Fruit fly (Drosophila melanogaster): Measurements from ENCODE around the gene VhaM9.7-a.
A peak's percentile ranks its signal among the peaks of the same experiment; 100 is the strongest.

The VhaM9.7-a gene

dm6 chr3L:4270949-4271827 lies 8.7 kb downstream of the VhaM9.7-a start:
- TF ChIP-seq Snoo (tag; optimal IDR thresholded peaks at IDR 0.05): no peak
- peak; percentile 8 for TF ChIP-seq D1 (tag; optimal IDR thresholded peaks at IDR 0.05)
- peak; percentile 83 for TF ChIP-seq CG14655 (GFP tag; optimal IDR thresholded peaks at IDR 0.05)
- TF ChIP-seq CG17806 (tag; optimal IDR thresholded peaks at IDR 0.05): peak; percentile 33
- peak; percentile 33 for TF ChIP-seq CG8159 (tag; optimal IDR thresholded peaks at IDR 0.05)
- TF ChIP-seq CG32121 (GFP tag; IDR thresholded peaks at IDR 0.05): no peak
- no peak for TF ChIP-seq rn (GFP tag; IDR thresholded peaks at IDR 0.05)
- TF ChIP-seq CG4496 (GFP tag; IDR thresholded peaks at IDR 0.05): 0 out of 3 replicates have a peak, but pooled peaks have one; percentile 25
- peak; percentile 53 for TF ChIP-seq CG9948 (tag; optimal IDR thresholded peaks at IDR 0.05)
- TF ChIP-seq Ets98B (GFP tag; IDR thresholded peaks at IDR 0.05): no peak
- TF ChIP-seq Pif1B (GFP tag; optimal IDR thresholded peaks at IDR 0.05): no peak
- TF ChIP-seq fd96Ca (GFP tag; IDR thresholded peaks at IDR 0.05): no peak
- peak; percentile 6 for TF ChIP-seq CG15710 (tag; optimal IDR thresholded peaks at IDR 0.05)
- no peak for TF ChIP-seq CG13204 (GFP tag; optimal IDR thresholded peaks at IDR 0.05)
- TF ChIP-seq CG8301 (tag; optimal IDR thresholded peaks at IDR 0.05): peak; percentile 66
- TF ChIP-seq CG12605 (GFP tag; IDR thresholded peaks at IDR 0.05): no peak
- TF ChIP-seq EcR (GFP tag; optimal IDR thresholded peaks at IDR 0.05): peak; percentile 51

- TF ChIP-seq EcR (GFP tag; optimal IDR thresholded peaks at IDR 0.05) (peak; percentile 91), CG4496 (GFP tag; IDR thresholded peaks at IDR 0.05) (no peak)
These were observed 9.8 kb downstream of the VhaM9.7-a start for dm6 chr3L:4272167-4272773.

- TF ChIP-seq CG8301 (tag; optimal IDR thresholded peaks at IDR 0.05) (no peak), D1 (tag; optimal IDR thresholded peaks at IDR 0.05) (no peak), CG13204 (GFP tag; optimal IDR thresholded peaks at IDR 0.05) (no peak), CG9948 (tag; optimal IDR thresholded peaks at IDR 0.05) (no peak), Pif1A (GFP tag; optimal IDR thresholded peaks at IDR 0.05) (no peak), CG17806 (tag; optimal IDR thresholded peaks at IDR 0.05) (no peak), Snoo (tag; optimal IDR thresholded peaks at IDR 0.05) (no peak), gl (tag; optimal IDR thresholded peaks at IDR 0.05) (no peak), Ets98B (GFP tag; IDR thresholded peaks at IDR 0.05) (no peak), Pif1B (GFP tag; optimal IDR thresholded peaks at IDR 0.05) (no peak), CG10348 (GFP tag; IDR thresholded peaks at IDR 0.05) (no peak), CG15710 (tag; optimal IDR thresholded peaks at IDR 0.05) (no peak), CG32121 (GFP tag; IDR thresholded peaks at IDR 0.05) (no peak), EcR (GFP tag; optimal IDR thresholded peaks at IDR 0.05) (no peak)
These were observed 15.3 kb downstream of the VhaM9.7-a start, which contains the start of gene Ctl1 for dm6 chr3L:4277796-4278195. Gene Ctl1 (plus strand): TSS chr3L:4277962.

- TF ChIP-seq Ets98B (GFP tag; IDR thresholded peaks at IDR 0.05) (no peak), Pif1A (GFP tag; optimal IDR thresholded peaks at IDR 0.05) (no peak), CG4496 (GFP tag; IDR thresholded peaks at IDR 0.05) (0 out of 3 replicates have a peak, but pooled peaks have one; percentile 31), fd96Ca (GFP tag; IDR thresholded peaks at IDR 0.05) (no peak)
These were observed 20.1 kb downstream of the VhaM9.7-a start, which contains the start of gene CG11583 for dm6 chr3L:4282627-4283026. Gene CG11583 (minus strand): TSS chr3L:4282817.

dm6 chr3L:4283428-4284089 lies 21.1 kb downstream of the VhaM9.7-a start, which contains the start of the genes srw and CG1316:
Gene srw (minus strand): TSS chr3L:4283478.
Gene CG1316 (plus strand): TSS chr3L:4283851.
- TF ChIP-seq fd96Ca (GFP tag; IDR thresholded peaks at IDR 0.05): no peak
- no peak for TF ChIP-seq CG17806 (tag; optimal IDR thresholded peaks at IDR 0.05)
- peak; percentile 11; the same call in 1 of the 3 replicates for TF ChIP-seq CG4496 (GFP tag; IDR thresholded peaks at IDR 0.05)
- TF ChIP-seq Snoo (tag; optimal IDR thresholded peaks at IDR 0.05): peak; percentile 4
- TF ChIP-seq CG13204 (GFP tag; optimal IDR thresholded peaks at IDR 0.05): no peak
- no peak for TF ChIP-seq CG12605 (GFP tag; IDR thresholded peaks at IDR 0.05)
- no peak for TF ChIP-seq CG8301 (tag; optimal IDR thresholded peaks at IDR 0.05)
- no peak for TF ChIP-seq CG8159 (tag; optimal IDR thresholded peaks at IDR 0.05)
- no peak for TF ChIP-seq CG9948 (tag; optimal IDR thresholded peaks at IDR 0.05)
- no peak for TF ChIP-seq gl (tag; optimal IDR thresholded peaks at IDR 0.05)

- peak; percentile 65 for TF ChIP-seq Ets98B (GFP tag; IDR thresholded peaks at IDR 0.05)
- no peak for TF ChIP-seq Snoo (tag; optimal IDR thresholded peaks at IDR 0.05)
- TF ChIP-seq CG32121 (GFP tag; IDR thresholded peaks at IDR 0.05): peak; percentile 14; the same call in 1 of the 2 replicates
- peak; percentile 25 for TF ChIP-seq CG17806 (tag; optimal IDR thresholded peaks at IDR 0.05)
- TF ChIP-seq CG4496 (GFP tag; IDR thresholded peaks at IDR 0.05): 0 out of 3 replicates have a peak, but pooled peaks have one; percentile 29
- peak; percentile 53 for TF ChIP-seq EcR (GFP tag; optimal IDR thresholded peaks at IDR 0.05)
- TF ChIP-seq D1 (tag; optimal IDR thresholded peaks at IDR 0.05): no peak
- no peak for TF ChIP-seq CG12605 (GFP tag; IDR thresholded peaks at IDR 0.05)
These were observed 24.3 kb downstream of the VhaM9.7-a start, which contains the start of gene TfIIEbeta for dm6 chr3L:4286784-4287183. Gene TfIIEbeta (plus strand): TSS chr3L:4287038.
